Worm (Caenorhabditis elegans): ENCODE data around the gene R10F2.4.

Gene R10F2.4

DNA sequence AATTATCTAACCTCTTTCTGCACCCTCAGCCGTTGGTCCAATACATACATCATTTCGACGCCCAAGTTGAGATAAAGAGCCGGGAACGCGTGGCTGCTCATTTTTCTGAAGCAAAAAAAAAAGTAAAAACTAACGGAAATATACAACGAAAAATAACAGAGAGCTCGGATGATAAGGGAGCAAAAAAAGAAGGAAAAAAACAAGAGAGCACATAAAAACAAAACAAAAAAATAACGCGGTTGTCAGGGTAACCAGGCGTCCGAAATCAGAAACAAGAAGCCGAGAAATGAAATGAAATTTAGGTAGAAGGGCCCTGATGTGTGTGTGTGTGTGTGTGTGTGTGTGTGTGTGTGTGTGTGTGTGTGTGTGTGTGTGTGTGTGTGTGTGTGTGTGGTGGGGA lies 1.7 kb upstream of the R10F2.4 start, which contains the start of gene R10F2.5:
TSS of gene R10F2.5 (minus strand) at position 101 of the 400 bp plus-strand sequence.
- no peak for TF ChIP-seq attf-5 (GFP tag; optimal IDR thresholded peaks at IDR 0.05)
- TF ChIP-seq F57A8.1 (GFP tag; optimal IDR thresholded peaks at IDR 0.05) = no peak
- TF ChIP-seq ztf-22 (GFP tag; optimal IDR thresholded peaks at IDR 0.05) = no peak
- no peak for TF ChIP-seq ets-4 (GFP tag; optimal IDR thresholded peaks at IDR 0.05)
- TF ChIP-seq Y53G8AR.9 (GFP tag; conservative IDR thresholded peaks at IDR 0.05) = no peak
- no peak for TF ChIP-seq tlf-1 (GFP tag; optimal IDR thresholded peaks at IDR 0.05)

DNA sequence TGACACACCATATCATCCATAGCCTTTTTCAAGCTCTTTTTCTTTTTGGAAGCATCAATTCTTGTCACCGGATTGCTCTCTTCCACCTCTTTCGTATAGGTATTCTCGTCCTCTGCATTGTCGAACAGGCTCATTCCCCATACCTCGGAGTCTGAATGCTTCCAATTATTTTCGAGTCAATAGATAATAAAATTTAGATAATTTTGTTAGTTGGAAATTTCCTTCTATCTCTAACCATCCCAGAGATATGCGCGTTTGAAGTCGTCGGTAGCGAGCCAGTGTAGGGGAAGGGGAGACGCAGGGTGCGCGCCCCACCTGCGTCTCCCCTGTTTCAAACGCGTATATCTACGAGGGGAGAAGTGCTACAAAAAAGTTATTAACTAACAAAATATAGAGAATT lies 2.0 kb downstream of the R10F2.4 start:
- TF ChIP-seq akir-1 (GFP tag; optimal IDR thresholded peaks at IDR 0.05) (no peak), hmg-1.2 (GFP tag; IDR thresholded peaks at IDR 0.05) (peak; percentile 23; the same call in 1 of the 2 replicates)

DNA sequence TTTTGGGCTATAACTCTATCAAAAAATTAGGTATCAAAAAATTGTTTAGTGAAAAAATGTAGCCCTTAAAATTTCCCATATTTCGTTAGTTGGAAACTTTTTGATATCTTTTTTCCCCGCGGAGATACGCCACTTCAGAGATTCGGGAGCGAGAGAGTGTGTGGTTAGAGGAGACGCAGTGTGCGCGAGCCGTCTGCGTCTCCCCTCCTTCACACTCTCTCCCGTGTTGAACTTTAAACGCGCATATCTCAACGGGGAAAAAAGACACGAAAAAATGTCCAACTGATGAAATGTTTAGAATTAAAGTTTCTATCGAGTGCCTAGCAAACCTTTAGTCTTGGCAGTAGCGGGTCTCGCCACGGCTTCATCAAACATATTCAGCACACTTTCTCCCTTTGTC lies 2.6 kb downstream of the R10F2.4 start:
- TF ChIP-seq akir-1 (GFP tag; optimal IDR thresholded peaks at IDR 0.05) (no peak), sdz-38 (tag; optimal IDR thresholded peaks at IDR 0.05) (no peak), zfh-2 (GFP tag; conservative IDR thresholded peaks at IDR 0.05) (peak; percentile 25; the same call in 1 of the 2 replicates), mel-28 (tag; optimal IDR thresholded peaks at IDR 0.05; ENCODE audit: borderline replicate concordance) (no peak), hmg-1.2 (GFP tag; IDR thresholded peaks at IDR 0.05) (peak; percentile 73)

ce11 chrIII:2918655-2919054 lies 4.3 kb downstream of the R10F2.4 start:
- TF ChIP-seq lin-40 (tag; optimal IDR thresholded peaks at IDR 0.05) = no peak
- TF ChIP-seq madf-6 (GFP tag; IDR thresholded peaks at IDR 0.05) = no peak
- TF ChIP-seq madf-10 (tag; optimal IDR thresholded peaks at IDR 0.05) = no peak
- TF ChIP-seq attf-3 (GFP tag; conservative IDR thresholded peaks at IDR 0.05) = no peak
- no peak for TF ChIP-seq nfyb-1 (GFP tag; IDR thresholded peaks at IDR 0.05)
- no peak for TF ChIP-seq egl-44 (GFP tag; IDR thresholded peaks at IDR 0.05)
- TF ChIP-seq ceh-58 (GFP tag; IDR thresholded peaks at IDR 0.05) = no peak
- TF ChIP-seq bed-1 (GFP tag; IDR thresholded peaks at IDR 0.05) = no peak
- TF ChIP-seq B0336.3 (GFP tag; IDR thresholded peaks at IDR 0.05) = no peak
- no peak for TF ChIP-seq egl-18 (GFP tag; IDR thresholded peaks at IDR 0.05)
- no peak for TF ChIP-seq nfya-1 (tag; optimal IDR thresholded peaks at IDR 0.05; ENCODE audit: borderline replicate concordance, insufficient read depth)
- no peak for TF ChIP-seq B0035.1 (tag; optimal IDR thresholded peaks at IDR 0.05)
- no peak for TF ChIP-seq sdz-38 (tag; optimal IDR thresholded peaks at IDR 0.05)
- no peak for TF ChIP-seq mxl-1 (tag; optimal IDR thresholded peaks at IDR 0.05)
- no peak for TF ChIP-seq hmg-20 (GFP tag; IDR thresholded peaks at IDR 0.05)
- no peak for TF ChIP-seq snpc-1.1 (tag; optimal IDR thresholded peaks at IDR 0.05; ENCODE audit: insufficient read depth)
- no peak for TF ChIP-seq nfya-2 (GFP tag; IDR thresholded peaks at IDR 0.05)

DNA sequence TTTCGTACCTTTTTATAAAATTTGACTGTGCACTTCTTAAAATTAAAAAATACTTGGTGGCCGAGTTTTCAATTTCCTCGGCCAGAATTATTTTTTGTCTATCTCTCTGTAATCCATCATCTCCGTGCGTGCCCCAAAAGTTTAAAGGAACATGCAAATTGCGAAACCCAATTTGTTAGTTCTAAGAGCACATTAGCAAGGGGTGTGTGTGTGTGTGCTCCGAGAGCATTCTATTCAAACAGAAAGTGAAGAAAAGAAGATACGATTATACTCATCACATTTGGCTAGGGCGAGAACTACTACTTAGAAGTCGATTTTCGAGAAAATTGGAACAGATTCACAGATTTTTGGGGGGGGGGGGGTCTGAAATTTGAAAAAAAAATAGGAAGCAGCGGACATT lies 8.9 kb downstream of the R10F2.4 start:
- TF ChIP-seq B0336.3 (GFP tag; IDR thresholded peaks at IDR 0.05) = no peak
- no peak for TF ChIP-seq lsy-27 (tag; optimal IDR thresholded peaks at IDR 0.05; ENCODE audit: borderline replicate concordance, insufficient read depth)

DNA sequence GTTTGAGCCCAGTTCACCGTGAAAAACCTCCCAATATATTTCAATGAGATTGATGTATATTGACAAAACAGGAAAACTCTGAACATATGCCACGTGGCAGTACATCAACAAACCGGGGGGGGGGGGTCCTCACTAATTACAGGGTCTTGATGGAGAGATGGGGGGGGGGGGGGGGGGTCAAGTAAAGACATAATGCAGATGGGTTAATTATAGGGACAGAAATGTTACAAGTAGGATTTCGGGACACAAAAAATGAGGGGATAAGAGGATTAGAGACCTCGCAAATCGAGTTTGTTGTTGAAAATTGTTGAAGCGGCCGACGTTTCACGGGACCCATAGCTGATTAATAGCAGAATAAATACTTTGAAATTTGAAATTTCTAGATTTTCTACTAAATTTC lies 10.0 kb downstream of the R10F2.4 start:
- TF ChIP-seq ekl-4 (GFP tag; IDR thresholded peaks at IDR 0.05) = no peak
- TF ChIP-seq F49E8.2 (tag; optimal IDR thresholded peaks at IDR 0.05; ENCODE audit: insufficient read depth) = no peak
- TF ChIP-seq fkh-3 (tag; optimal IDR thresholded peaks at IDR 0.05) = no peak
- no peak for TF ChIP-seq snpc-1.1 (tag; optimal IDR thresholded peaks at IDR 0.05; ENCODE audit: insufficient read depth)
- TF ChIP-seq dox-1 (GFP tag; IDR thresholded peaks at IDR 0.05) = no peak
- no peak for TF ChIP-seq nhr-27 (tag; optimal IDR thresholded peaks at IDR 0.05)
- TF ChIP-seq mxl-1 (tag; optimal IDR thresholded peaks at IDR 0.05) = no peak
- TF ChIP-seq egl-18 (GFP tag; IDR thresholded peaks at IDR 0.05) = no peak
- no peak for TF ChIP-seq die-1 (tag; optimal IDR thresholded peaks at IDR 0.05)
